Worm (Caenorhabditis elegans) whole organism, late embryonic: ENCODE results near the gene nse-4.

Experiments
- F13H6.1 ChIP-seq: sonication (generic microtip); optimal IDR thresholded peaks from 2 replicates; lab custom pipeline; 2016; ENCODE audit warnings: missing genetic modification characterization, missing compliant biosample characterization
- ceh-48 ChIP-seq: sonication (generic microtip); optimal IDR thresholded peaks from 2 replicates; lab custom pipeline; 2016; ENCODE audit warnings: missing genetic modification characterization, inconsistent platforms, missing compliant biosample characterization
- gmeb-2 ChIP-seq: sonication (generic microtip); optimal IDR thresholded peaks from 2 replicates; lab custom pipeline; 2016; ENCODE audit warnings: missing genetic modification characterization, inconsistent platforms, missing compliant biosample characterization
- hlh-30 ChIP-seq: sonication (generic microtip); optimal IDR thresholded peaks from 2 replicates; lab custom pipeline; 2017; ENCODE audit warnings: antibody characterized with exemption, missing genetic modification characterization, missing compliant biosample characterization; ENCODE audit not compliant: insufficient read depth
- hlh-8 ChIP-seq: sonication (generic microtip); optimal IDR thresholded peaks from 2 replicates; lab custom pipeline; 2016; ENCODE audit warnings: missing genotype, missing genetic modification characterization, missing compliant biosample characterization
- nfya-1 ChIP-seq: sonication (generic microtip); optimal IDR thresholded peaks from 2 replicates; lab custom pipeline; 2017; ENCODE audit warnings: missing genetic modification characterization, mild to moderate bottlenecking, missing compliant biosample characterization, antibody characterized with exemption, moderate library complexity

DNA sequence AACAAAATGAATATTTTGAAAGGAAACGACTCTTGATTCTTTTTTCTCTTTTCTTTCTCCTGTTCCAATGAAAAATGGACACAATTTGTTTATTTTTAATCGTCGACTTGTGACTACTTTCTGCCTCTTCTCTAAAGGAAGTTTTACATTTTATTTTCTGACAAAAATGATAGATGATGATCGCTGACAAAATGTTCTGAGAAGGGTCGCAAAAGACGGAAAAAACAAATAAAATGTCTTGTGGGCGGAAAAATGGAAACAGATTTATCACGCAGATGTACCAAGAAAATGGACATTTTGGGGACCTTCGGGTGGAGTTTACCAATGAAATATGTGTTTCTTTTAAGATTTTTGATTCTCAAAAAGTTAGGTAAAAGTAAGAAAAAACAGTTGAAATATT, 27.7 kb upstream of the nse-4 start:
- TF ChIP-seq gmeb-2, result no peak
- TF ChIP-seq nfya-1 (tag; lab: Kevin White, UChicago), result no peak
- no peak for TF ChIP-seq hlh-8 (tag; lab: Kevin White, UChicago)
- TF ChIP-seq hlh-30 (tag; lab: Kevin White, UChicago), result no peak
- no peak for TF ChIP-seq ceh-48 (tag; lab: Kevin White, UChicago)
- no peak for TF ChIP-seq F13H6.1 (tag; lab: Kevin White, UChicago)
